Worm (Caenorhabditis elegans) whole organism, L4/young adult: ENCODE data around the gene T19H12.15.

Experiments used
- W03F9.2 ChIP-seq: fragments of 150-350 bp; optimal IDR thresholded peaks from 2 replicates; lab custom pipeline; 2014; ENCODE audit warnings: missing biosample characterization, missing genetic modification characterization
- dao-5 ChIP-seq: sonication (generic microtip); optimal IDR thresholded peaks from 2 replicates; lab custom pipeline; 2016; ENCODE audit warnings: missing genotype, missing genetic modification characterization, moderate library complexity, missing compliant biosample characterization
- him-1 ChIP-seq: sonication (generic microtip); optimal IDR thresholded peaks from 2 replicates; lab custom pipeline; 2016; ENCODE audit warnings: missing genotype, missing genetic modification reagents, missing genetic modification characterization, missing compliant biosample characterization

DNA sequence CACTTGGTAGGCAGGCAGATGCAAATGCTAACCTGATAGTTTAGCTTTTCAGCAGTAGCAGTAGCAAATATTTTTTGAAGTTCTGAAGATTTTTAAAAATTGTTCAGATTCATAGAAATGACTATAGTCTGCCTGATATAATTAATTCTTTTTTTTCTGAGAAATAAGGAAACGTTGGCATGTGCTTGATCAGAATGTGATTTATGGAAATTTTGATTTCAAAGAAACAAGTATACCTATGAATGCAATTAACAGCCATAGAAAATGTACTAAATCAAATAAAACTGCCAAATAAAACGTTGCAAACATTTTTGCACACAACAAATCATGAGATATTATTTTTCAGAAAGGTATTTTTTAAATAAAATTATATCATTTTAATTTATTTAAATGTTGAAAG lies 8.5 kb downstream of the T19H12.15 start:
- TF ChIP-seq dao-5 (tag; lab: Kevin White, UChicago) = no peak
- no peak for TF ChIP-seq him-1
- TF ChIP-seq W03F9.2 (tag; lab: Kevin White, UChicago) = no peak
